Worm (Caenorhabditis elegans) whole organism, L4/young adult: ENCODE measurements around the gene srw-2.

Source experiments
- W03F9.2 ChIP-seq: fragments of 150-350 bp; optimal IDR thresholded peaks from 2 replicates; lab custom pipeline; 2014; ENCODE audit warnings: missing biosample characterization, missing genetic modification characterization
- dao-5 ChIP-seq: sonication (generic microtip); optimal IDR thresholded peaks from 2 replicates; lab custom pipeline; 2016; ENCODE audit warnings: missing genotype, missing genetic modification characterization, moderate library complexity, missing compliant biosample characterization
- him-1 ChIP-seq: sonication (generic microtip); optimal IDR thresholded peaks from 2 replicates; lab custom pipeline; 2016; ENCODE audit warnings: missing genotype, missing genetic modification reagents, missing genetic modification characterization, missing compliant biosample characterization

ce11 chrV:2800676-2801075 lies 30.0 kb upstream of the srw-2 start:
- TF ChIP-seq W03F9.2 (tag; lab: Kevin White, UChicago) (no peak), him-1 (tag; lab: Kevin White, UChicago) (no peak), dao-5 (tag; lab: Kevin White, UChicago) (no peak)
